Worm (Caenorhabditis elegans): ENCODE measurements around the gene zag-1.
A peak's percentile ranks its signal among the peaks of the same experiment; 100 is the strongest.

The zag-1 gene

ce11 chrIV:3833778-3834177, 21.9 kb upstream of the zag-1 start:
- TF ChIP-seq hmg-4 (GFP tag; optimal IDR thresholded peaks at IDR 0.05): no peak
- no peak for TF ChIP-seq hnd-1 (tag; optimal IDR thresholded peaks at IDR 0.05)
- TF ChIP-seq F13C5.2 (tag; optimal IDR thresholded peaks at IDR 0.05): no peak
- no peak for TF ChIP-seq ceh-13 (GFP tag; optimal IDR thresholded peaks at IDR 0.05)
- TF ChIP-seq aly-1 (tag; optimal IDR thresholded peaks at IDR 0.05): no peak
- no peak for TF ChIP-seq flt-1 (GFP tag; IDR thresholded peaks at IDR 0.05)

ce11 chrIV:3835065-3835464, 20.6 kb upstream of the zag-1 start, which contains the start of gene cal-3:
TSS of gene cal-3 (minus strand) at chrIV:3835165.
- TF ChIP-seq ceh-36 (tag; optimal IDR thresholded peaks at IDR 0.05): no peak
- no peak for TF ChIP-seq ets-7 (tag; optimal IDR thresholded peaks at IDR 0.05)
- no peak for TF ChIP-seq aly-1 (tag; optimal IDR thresholded peaks at IDR 0.05)
- no peak for TF ChIP-seq tra-4 (tag; optimal IDR thresholded peaks at IDR 0.05)
- TF ChIP-seq sea-1 (GFP tag; conservative IDR thresholded peaks at IDR 0.05): no peak
- no peak for TF ChIP-seq scrt-1 (GFP tag; IDR thresholded peaks at IDR 0.05)
- no peak for TF ChIP-seq ama-1 (optimal IDR thresholded peaks at IDR 0.05)
- TF ChIP-seq hmbx-1 (tag; optimal IDR thresholded peaks at IDR 0.05): no peak
- TF ChIP-seq ceh-13 (GFP tag; optimal IDR thresholded peaks at IDR 0.05): no peak
- no peak for TF ChIP-seq F13C5.2 (tag; optimal IDR thresholded peaks at IDR 0.05)
- no peak for TF ChIP-seq pes-1 (GFP tag; IDR thresholded peaks at IDR 0.05)
- TF ChIP-seq hmg-4 (GFP tag; optimal IDR thresholded peaks at IDR 0.05): no peak
- no peak for TF ChIP-seq hnd-1 (tag; optimal IDR thresholded peaks at IDR 0.05)
- no peak for TF ChIP-seq B0310.2 (tag; optimal IDR thresholded peaks at IDR 0.05)
- TF ChIP-seq flt-1 (GFP tag; IDR thresholded peaks at IDR 0.05): no peak
- no peak for TF ChIP-seq tbx-11 (GFP tag; IDR thresholded peaks at IDR 0.05)
- TF ChIP-seq tbx-37 (GFP tag; conservative IDR thresholded peaks at IDR 0.05): no peak

- TF ChIP-seq tra-4 (tag; optimal IDR thresholded peaks at IDR 0.05) (no peak), scrt-1 (GFP tag; IDR thresholded peaks at IDR 0.05) (no peak), hmg-4 (GFP tag; optimal IDR thresholded peaks at IDR 0.05) (no peak), B0310.2 (tag; optimal IDR thresholded peaks at IDR 0.05) (no peak), hmbx-1 (tag; optimal IDR thresholded peaks at IDR 0.05) (no peak), pes-1 (GFP tag; IDR thresholded peaks at IDR 0.05) (no peak), ets-7 (tag; optimal IDR thresholded peaks at IDR 0.05) (no peak), aly-1 (tag; optimal IDR thresholded peaks at IDR 0.05) (no peak), ceh-36 (tag; optimal IDR thresholded peaks at IDR 0.05) (no peak), ceh-13 (GFP tag; optimal IDR thresholded peaks at IDR 0.05) (no peak), F13C5.2 (tag; optimal IDR thresholded peaks at IDR 0.05) (no peak), ama-1 (optimal IDR thresholded peaks at IDR 0.05) (no peak), flt-1 (GFP tag; IDR thresholded peaks at IDR 0.05) (no peak), tbx-37 (GFP tag; conservative IDR thresholded peaks at IDR 0.05) (no peak), sea-1 (GFP tag; conservative IDR thresholded peaks at IDR 0.05) (no peak), hnd-1 (tag; optimal IDR thresholded peaks at IDR 0.05) (no peak), tbx-11 (GFP tag; IDR thresholded peaks at IDR 0.05) (no peak)
Observed at ce11 chrIV:3838687-3839086, 17.0 kb upstream of the zag-1 start.

DNA sequence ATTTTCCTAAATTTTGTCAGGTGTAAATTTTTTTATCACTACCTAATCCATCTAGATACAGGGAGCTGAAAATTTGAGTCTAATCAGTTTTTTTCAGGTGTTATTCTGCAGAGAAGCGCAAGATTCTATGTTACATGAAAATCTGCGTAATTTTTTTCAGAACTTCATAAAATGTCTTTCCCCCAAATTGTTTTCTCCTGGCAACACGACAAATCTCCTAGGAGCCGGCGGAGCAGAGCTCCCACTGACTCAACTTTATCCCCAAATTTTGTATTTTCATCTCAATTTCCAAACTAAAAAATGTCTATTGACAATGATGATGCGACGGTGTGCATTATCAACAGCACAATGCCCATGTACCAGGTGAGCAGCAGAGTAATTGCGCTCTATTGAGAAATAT, 16.2 kb upstream of the zag-1 start, which contains the start of gene F28F9.2:
TSS of gene F28F9.2 (plus strand) at position 301 of the 400 bp plus-strand sequence.
- TF ChIP-seq aly-1 (tag; optimal IDR thresholded peaks at IDR 0.05) (no peak), sea-1 (GFP tag; conservative IDR thresholded peaks at IDR 0.05) (no peak), flt-1 (GFP tag; IDR thresholded peaks at IDR 0.05) (no peak), F13C5.2 (tag; optimal IDR thresholded peaks at IDR 0.05) (no peak), ets-7 (tag; optimal IDR thresholded peaks at IDR 0.05) (no peak), tra-4 (tag; optimal IDR thresholded peaks at IDR 0.05) (no peak), ama-1 (optimal IDR thresholded peaks at IDR 0.05) (no peak), hmbx-1 (tag; optimal IDR thresholded peaks at IDR 0.05) (no peak), hmg-4 (GFP tag; optimal IDR thresholded peaks at IDR 0.05) (no peak), tbx-11 (GFP tag; IDR thresholded peaks at IDR 0.05) (no peak), ceh-36 (tag; optimal IDR thresholded peaks at IDR 0.05) (no peak), scrt-1 (GFP tag; IDR thresholded peaks at IDR 0.05) (no peak), tbx-37 (GFP tag; conservative IDR thresholded peaks at IDR 0.05) (no peak), pes-1 (GFP tag; IDR thresholded peaks at IDR 0.05) (no peak), ceh-13 (GFP tag; optimal IDR thresholded peaks at IDR 0.05) (no peak), hnd-1 (tag; optimal IDR thresholded peaks at IDR 0.05) (no peak)

DNA sequence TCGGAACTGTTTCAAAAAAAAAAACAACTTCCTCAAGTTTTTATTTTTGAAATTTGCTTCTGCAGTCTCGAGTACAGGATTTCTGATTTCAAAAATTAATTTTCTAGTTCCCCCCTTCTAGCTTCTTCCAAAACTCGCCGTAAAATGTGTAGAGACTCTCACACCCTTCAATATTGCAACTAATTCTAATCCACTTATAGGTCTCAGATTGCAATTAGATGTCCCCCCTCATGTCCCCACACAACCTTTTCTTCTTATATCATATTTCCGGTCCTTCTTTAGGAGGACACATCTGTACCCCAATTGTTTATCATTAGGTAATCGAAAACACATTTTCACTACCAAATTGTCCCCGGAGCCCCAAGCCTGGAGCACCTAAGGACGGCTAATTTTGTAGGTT, 15.2 kb upstream of the zag-1 start:
- no peak for TF ChIP-seq hmg-4 (GFP tag; optimal IDR thresholded peaks at IDR 0.05)
- no peak for TF ChIP-seq F13C5.2 (tag; optimal IDR thresholded peaks at IDR 0.05)
- TF ChIP-seq ceh-36 (tag; optimal IDR thresholded peaks at IDR 0.05): no peak
- TF ChIP-seq tra-4 (tag; optimal IDR thresholded peaks at IDR 0.05): no peak
- TF ChIP-seq ceh-13 (GFP tag; optimal IDR thresholded peaks at IDR 0.05): no peak
- TF ChIP-seq tbx-37 (GFP tag; conservative IDR thresholded peaks at IDR 0.05): no peak
- TF ChIP-seq B0310.2 (tag; optimal IDR thresholded peaks at IDR 0.05): no peak
- no peak for TF ChIP-seq flt-1 (GFP tag; IDR thresholded peaks at IDR 0.05)
- no peak for TF ChIP-seq sea-1 (GFP tag; conservative IDR thresholded peaks at IDR 0.05)
- TF ChIP-seq ama-1 (optimal IDR thresholded peaks at IDR 0.05): no peak
- no peak for TF ChIP-seq scrt-1 (GFP tag; IDR thresholded peaks at IDR 0.05)
- no peak for TF ChIP-seq hnd-1 (tag; optimal IDR thresholded peaks at IDR 0.05)
- TF ChIP-seq tbx-11 (GFP tag; IDR thresholded peaks at IDR 0.05): no peak
- no peak for TF ChIP-seq pes-1 (GFP tag; IDR thresholded peaks at IDR 0.05)
- no peak for TF ChIP-seq ets-7 (tag; optimal IDR thresholded peaks at IDR 0.05)

DNA sequence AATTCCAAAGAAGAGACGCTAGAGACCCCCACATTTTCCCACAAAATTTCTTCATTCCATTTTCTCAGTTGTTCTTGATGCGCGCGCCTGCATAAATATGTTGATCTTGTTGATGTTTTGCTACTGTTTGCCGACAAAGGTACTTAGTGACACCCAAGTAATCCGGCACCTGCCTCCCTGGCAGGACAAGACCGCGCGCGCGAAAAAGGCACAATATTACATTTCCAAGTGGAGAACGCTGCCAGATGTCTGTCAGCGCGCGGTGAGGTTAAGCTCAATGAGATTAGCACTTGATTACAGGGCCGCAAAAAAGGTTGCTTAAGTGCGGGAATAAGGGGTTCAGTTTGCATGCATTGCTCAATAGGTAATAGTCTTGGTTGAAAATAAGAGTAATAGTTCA, 14.0 kb upstream of the zag-1 start:
- TF ChIP-seq B0310.2 (tag; optimal IDR thresholded peaks at IDR 0.05): no peak
- peak; percentile 47 for TF ChIP-seq ceh-36 (tag; optimal IDR thresholded peaks at IDR 0.05)

DNA sequence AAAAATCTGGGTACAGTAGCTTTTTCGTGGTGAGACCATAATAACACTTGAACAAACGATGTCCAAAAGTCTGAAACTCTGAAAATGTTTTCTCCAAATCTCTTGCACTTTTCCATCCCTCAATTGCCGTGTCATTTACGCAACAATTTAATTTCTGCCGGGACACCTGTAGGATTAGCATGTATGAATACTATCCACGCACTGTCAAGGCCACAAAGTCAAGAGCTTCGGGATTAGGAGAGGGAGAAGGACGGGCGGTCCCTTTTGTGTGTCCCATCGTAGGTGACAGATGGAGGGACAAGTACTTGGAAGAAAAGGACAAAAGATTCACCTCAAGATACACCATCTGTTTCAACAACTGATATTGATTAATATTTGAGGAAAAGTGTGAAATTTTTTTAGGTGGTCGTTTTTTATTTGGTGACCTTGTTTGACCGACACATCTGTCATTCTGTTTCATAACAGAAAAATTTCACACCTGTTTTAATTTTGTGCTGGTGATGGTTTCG, 12.6 kb upstream of the zag-1 start:
- TF ChIP-seq ceh-36 (tag; optimal IDR thresholded peaks at IDR 0.05) (peak; percentile 43), flt-1 (GFP tag; IDR thresholded peaks at IDR 0.05) (no peak)

DNA sequence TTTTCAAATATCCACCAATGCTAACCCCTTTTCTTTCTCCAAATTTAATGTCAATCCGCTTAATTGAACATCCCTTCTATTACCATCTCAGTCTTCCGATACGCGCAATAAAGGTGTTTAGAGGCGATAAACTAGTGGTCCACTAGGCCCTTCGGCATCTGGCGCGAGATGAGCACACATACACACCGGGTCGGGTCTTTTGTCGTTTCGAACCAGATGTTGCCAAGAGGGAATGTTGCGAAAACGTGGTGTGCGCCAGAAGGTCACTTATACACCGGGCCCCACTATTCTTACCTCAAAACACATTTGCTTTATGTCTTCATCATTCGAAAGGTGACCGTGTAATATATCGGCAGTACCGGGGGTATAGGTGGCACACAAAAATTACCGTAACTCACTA, 11.6 kb upstream of the zag-1 start:
- TF ChIP-seq hmg-4 (GFP tag; optimal IDR thresholded peaks at IDR 0.05) (peak; percentile 24), sea-1 (GFP tag; conservative IDR thresholded peaks at IDR 0.05) (no peak)

Measured in whole organism, early embryonic.